Fruit fly (Drosophila melanogaster) whole organism, wandering third instar larva: ENCODE data around the gene zf30C.

Source experiments
- Abd-B ChIP-seq: fragments of >200 bp; optimal IDR thresholded peaks from 2 replicates; lab custom pipeline; 2017; ENCODE audit warnings: missing biosample characterization, missing genetic modification characterization
- CG32264 ChIP-seq: fragments of 200-800 bp; sonication (Bioruptor generic); optimal IDR thresholded peaks from 2 replicates; lab custom pipeline; 2016; ENCODE audit warnings: missing biosample characterization, missing genetic modification characterization
- CG9705 ChIP-seq: fragments of 200-800 bp; sonication (Bioruptor generic); optimal IDR thresholded peaks from 2 replicates; lab custom pipeline; 2018; ENCODE audit warnings: missing biosample characterization, mild to moderate bottlenecking, missing genetic modification characterization
- CrebA ChIP-seq: fragments of 200-800 bp; sonication (Bioruptor generic); optimal IDR thresholded peaks from 2 replicates; lab custom pipeline; 2016; ENCODE audit warnings: missing biosample characterization, mild to moderate bottlenecking, missing genetic modification characterization, borderline replicate concordance
- Dfd ChIP-seq: fragments of >200 bp; optimal IDR thresholded peaks from 2 replicates; lab custom pipeline; 2017; ENCODE audit warnings: missing biosample characterization, missing genetic modification characterization
- Dif ChIP-seq: fragments of 200-275, 200-300 bp; sonication (Bioruptor generic); optimal IDR thresholded peaks from 2 replicates; lab custom pipeline; 2018; ENCODE audit warnings: missing biosample characterization, missing genetic modification characterization; ENCODE audit not compliant: partially characterized antibody
- GATAd ChIP-seq: sonication (Bioruptor generic); optimal IDR thresholded peaks from 2 replicates; lab custom pipeline; 2016; ENCODE audit warnings: missing biosample characterization, missing genetic modification characterization
- HLH106 ChIP-seq: fragments of 200-800 bp; optimal IDR thresholded peaks from 3 replicates; lab custom pipeline; 2019; ENCODE audit warnings: missing biosample characterization, mild to moderate bottlenecking, missing genetic modification characterization, moderate library complexity
- Hr78 ChIP-seq: fragments of >200 bp; optimal IDR thresholded peaks from 2 replicates; lab custom pipeline; 2017; ENCODE audit warnings: missing biosample characterization, missing genetic modification characterization
- Myc ChIP-seq: fragments of >200 bp; optimal IDR thresholded peaks from 2 replicates; lab custom pipeline; 2017
- N ChIP-seq: fragments of >200 bp; optimal IDR thresholded peaks from 2 replicates; lab custom pipeline; 2018; ENCODE audit warnings: missing biosample characterization, missing external identifiers, missing genetic modification characterization
- OdsH ChIP-seq: fragments of 200-800 bp; sonication (Bioruptor generic); optimal IDR thresholded peaks from 2 replicates; lab custom pipeline; 2016; ENCODE audit warnings: missing biosample characterization, mild to moderate bottlenecking, missing genetic modification characterization
- Rel ChIP-seq, 2 experiments: fragments of 200-800 bp; sonication (Bioruptor generic) in 1 of 2; optimal IDR thresholded peaks; 2 replicates in 1 of 2; 3 replicates in 1 of 2; lab custom pipeline; 2016 to 2019; ENCODE audit warnings: mild to moderate bottlenecking in 2 of 2, missing biosample characterization in 2 of 2, missing genetic modification characterization in 2 of 2, moderate library complexity in 1 of 2
- Vsx2 ChIP-seq: fragments of 200-300, 225-300 bp; sonication (Bioruptor generic); optimal IDR thresholded peaks from 2 replicates; lab custom pipeline; 2018; ENCODE audit warnings: missing biosample characterization, missing genetic modification characterization; ENCODE audit not compliant: partially characterized antibody
- brk ChIP-seq: fragments of 200-800 bp; sonication (Bioruptor generic); optimal IDR thresholded peaks from 2 replicates; lab custom pipeline; 2016; ENCODE audit warnings: missing biosample characterization, mild to moderate bottlenecking, missing genetic modification characterization
- dsf ChIP-seq: sonication (Bioruptor generic); optimal IDR thresholded peaks from 2 replicates; lab custom pipeline; 2016; ENCODE audit warnings: missing biosample characterization, missing genetic modification characterization, borderline replicate concordance
- ey ChIP-seq: fragments of 200-800 bp; sonication (Bioruptor generic); optimal IDR thresholded peaks from 2 replicates; lab custom pipeline; 2016; ENCODE audit warnings: missing biosample characterization, missing genetic modification characterization
- foxo ChIP-seq, 2 experiments: fragments of 200-800 bp; sonication (Bioruptor generic); optimal IDR thresholded peaks; 2 replicates in 1 of 2; 3 replicates in 1 of 2; lab custom pipeline; 2016 to 2017; ENCODE audit warnings: missing biosample characterization in 2 of 2, missing genetic modification characterization in 2 of 2
- h ChIP-seq: fragments of 200-800 bp; sonication (Bioruptor generic); optimal IDR thresholded peaks from 3 replicates; lab custom pipeline; 2016; ENCODE audit warnings: missing biosample characterization, mild to moderate bottlenecking, missing genetic modification characterization
- jim ChIP-seq: fragments of 175-275, 200-325 bp; sonication (Bioruptor generic); optimal IDR thresholded peaks from 2 replicates; lab custom pipeline; 2016; ENCODE audit warnings: missing biosample characterization, mild to moderate bottlenecking, missing genetic modification characterization
- lola ChIP-seq: fragments of >200 bp; optimal IDR thresholded peaks from 2 replicates; lab custom pipeline; 2017; ENCODE audit warnings: missing biosample characterization, missing genetic modification characterization
- pan ChIP-seq: fragments of >200 bp; optimal IDR thresholded peaks from 2 replicates; lab custom pipeline; 2017
- psq ChIP-seq: fragments of 200-800 bp; sonication (Bioruptor generic); optimal IDR thresholded peaks from 3 replicates; lab custom pipeline; 2017; ENCODE audit warnings: missing biosample characterization, mild to moderate bottlenecking, missing genetic modification characterization, moderate library complexity
- rgr ChIP-seq: fragments of 200-800 bp; sonication (Bioruptor generic); optimal IDR thresholded peaks from 3 replicates; lab custom pipeline; 2016; ENCODE audit warnings: missing biosample characterization, mild to moderate bottlenecking, missing genetic modification characterization
- sage ChIP-seq: fragments of 200-800 bp; sonication (Bioruptor generic); optimal IDR thresholded peaks from 2 replicates; lab custom pipeline; 2016; ENCODE audit warnings: missing biosample characterization, mild to moderate bottlenecking, missing genetic modification characterization
- tai ChIP-seq: sonication (Bioruptor generic); optimal IDR thresholded peaks from 2 replicates; lab custom pipeline; 2016; ENCODE audit warnings: missing biosample characterization, missing genetic modification characterization
- usp ChIP-seq: fragments of >200 bp; optimal IDR thresholded peaks from 2 replicates; lab custom pipeline; 2017; ENCODE audit warnings: missing biosample characterization, missing genetic modification characterization

Gene zf30C

dm6 chr2L:9736000-9736695 is 22.0 kb upstream of the zf30C start, which contains the start of gene CG13117 (continued):
- TF ChIP-seq OdsH (GFP tag; lab: Kevin White, UChicago) (peak; percentile 34), CG9705 (GFP tag; lab: Kevin White, UChicago) (peak; percentile 10)
- TF ChIP-seq, all 38 proteins: peak for 13

- TF ChIP-seq Abd-B (no peak), CG32264 (GFP tag; lab: Kevin White, UChicago) (no peak), pan (lab: Kevin White, UChicago) (no peak), usp (no peak), ey (GFP tag; lab: Kevin White, UChicago) (no peak), HLH106 (tag; lab: Kevin White, UChicago) (no peak), CrebA (GFP tag; lab: Kevin White, UChicago) (no peak), Dfd (no peak), foxo (GFP tag; optimal IDR thresholded peaks at IDR 0.05; lab: Kevin White, UChicago) (no peak)
- TF ChIP-seq, all 38 proteins: peak for 0
Measured at dm6 chr2L:9737360-9737759, 20.8 kb upstream of the zf30C start.

- no peak for TF ChIP-seq dsf (GFP tag; lab: Kevin White, UChicago)
- TF ChIP-seq ey (GFP tag; lab: Kevin White, UChicago): no peak
- TF ChIP-seq HLH106 (tag; lab: Kevin White, UChicago): peak; percentile 12
- no peak for TF ChIP-seq psq
- no peak for TF ChIP-seq sage (GFP tag; lab: Kevin White, UChicago)
- peak in 1 of 2 experiments; percentile 20 for TF ChIP-seq foxo (GFP tag; optimal IDR thresholded peaks at IDR 0.05; lab: Kevin White, UChicago)
- no peak for TF ChIP-seq usp
- peak; percentile 14 for TF ChIP-seq h
- TF ChIP-seq brk (GFP tag; lab: Kevin White, UChicago): no peak
- TF ChIP-seq Dif (GFP tag; lab: Kevin White, UChicago): no peak
- no peak for TF ChIP-seq OdsH (GFP tag; lab: Kevin White, UChicago)
- no peak for TF ChIP-seq Myc (lab: Kevin White, UChicago)
- no peak for TF ChIP-seq lola
- peak; percentile 17 for TF ChIP-seq rgr (GFP tag; lab: Kevin White, UChicago)
- no peak for TF ChIP-seq Rel (GFP tag; optimal IDR thresholded peaks at IDR 0.05; lab: Kevin White, UChicago)
- TF ChIP-seq Rel (tag; optimal IDR thresholded peaks at IDR 0.05; lab: Kevin White, UChicago): no peak
- no peak for TF ChIP-seq N (GFP tag; lab: Kevin White, UChicago)
- TF ChIP-seq Abd-B: no peak
- TF ChIP-seq GATAd (GFP tag; lab: Kevin White, UChicago): no peak
- no peak for TF ChIP-seq Vsx2 (GFP tag; lab: Kevin White, UChicago)
- TF ChIP-seq tai: no peak
Measured at dm6 chr2L:9737803-9738202, 20.3 kb upstream of the zf30C start.

- TF ChIP-seq Dfd: peak; percentile 63
- no peak for TF ChIP-seq h
- TF ChIP-seq, all 38 proteins: peak for 1
Measured at dm6 chr2L:9739685-9740084, 18.5 kb upstream of the zf30C start.

dm6 chr2L:9743823-9744222 is 14.3 kb upstream of the zf30C start:
- no peak for TF ChIP-seq foxo (GFP tag; optimal IDR thresholded peaks at IDR 0.05; lab: Kevin White, UChicago)
- TF ChIP-seq OdsH (GFP tag; lab: Kevin White, UChicago): no peak
- TF ChIP-seq lola: no peak
- no peak for TF ChIP-seq usp

- TF ChIP-seq tai: no peak
- TF ChIP-seq ey (GFP tag; lab: Kevin White, UChicago): no peak
- no peak for TF ChIP-seq CrebA (GFP tag; lab: Kevin White, UChicago)
- TF ChIP-seq Vsx2 (GFP tag; lab: Kevin White, UChicago): no peak
- TF ChIP-seq lola: no peak
- no peak for TF ChIP-seq OdsH (GFP tag; lab: Kevin White, UChicago)
- no peak for TF ChIP-seq jim (GFP tag; lab: Kevin White, UChicago)
- no peak for TF ChIP-seq Hr78 (GFP tag; lab: Kevin White, UChicago)
- TF ChIP-seq, all 38 proteins: peak for 0
Measured at dm6 chr2L:9744634-9745033, 13.5 kb upstream of the zf30C start.
